Worm (Caenorhabditis elegans) whole organism, young adult: Measurements from ENCODE around the gene sphr-1.

Source experiments
- B0019.2 ChIP-seq: fragments of 200-800 bp; sonication (Bioruptor generic); conservative IDR thresholded peaks from 2 replicates; pipeline ENCODE4 v1.3.6; 2022; ENCODE audit warnings: missing genetic modification reagents, missing genetic modification characterization, missing compliant biosample characterization
- C06A6.2 ChIP-seq: fragments of 200-800 bp; sonication (Bioruptor generic); conservative IDR thresholded peaks from 2 replicates; pipeline ENCODE4 v1.3.6; 2022; ENCODE audit warnings: missing genetic modification characterization, missing compliant biosample characterization
- C17E4.6 ChIP-seq: fragments of 200-800 bp; sonication (Bioruptor generic); IDR thresholded peaks from 2 replicates; pipeline ENCODE4 v1.3.6; 2022; ENCODE audit warnings: missing genetic modification reagents, missing genetic modification characterization, missing compliant biosample characterization
- F52B5.7 ChIP-seq: sonication (generic microtip); optimal IDR thresholded peaks from 2 replicates; lab custom pipeline; 2016; ENCODE audit warnings: mild to moderate bottlenecking, missing genetic modification characterization, missing compliant biosample characterization
- F57C9.4 ChIP-seq: sonication (generic microtip); optimal IDR thresholded peaks from 2 replicates; lab custom pipeline; 2017; ENCODE audit warnings: mild to moderate bottlenecking, missing genetic modification characterization, missing compliant biosample characterization
- K12H6.12 ChIP-seq: fragments of 200-800 bp; sonication (Bioruptor generic); optimal IDR thresholded peaks from 2 replicates; lab custom pipeline; 2018; ENCODE audit warnings: mild to moderate bottlenecking, missing genetic modification characterization, missing compliant biosample characterization
- T07F8.4 ChIP-seq: sonication (generic microtip); optimal IDR thresholded peaks from 2 replicates; lab custom pipeline; 2016; ENCODE audit warnings: mild to moderate bottlenecking, missing genetic modification characterization, moderate library complexity, missing compliant biosample characterization
- Y53F4B.3 ChIP-seq: fragments of 200-800 bp; sonication (Bioruptor generic); IDR thresholded peaks from 2 replicates; pipeline ENCODE4 v1.3.6; 2022; ENCODE audit warnings: missing genetic modification reagents, missing genetic modification characterization, missing compliant biosample characterization
- Y67H2A.10 ChIP-seq: fragments of 200-800 bp; sonication (Bioruptor generic); conservative IDR thresholded peaks from 2 replicates; pipeline ENCODE4 v1.3.6; 2022; ENCODE audit warnings: missing genetic modification reagents, missing genetic modification characterization, missing compliant biosample characterization
- Y79H2A.3 ChIP-seq: fragments of 200-800 bp; sonication (Bioruptor generic); conservative IDR thresholded peaks from 2 replicates; pipeline ENCODE4 v1.3.6; 2022; ENCODE audit warnings: missing genetic modification reagents, missing genetic modification characterization, missing compliant biosample characterization
- Y95B8A.8 ChIP-seq: fragments of 200-800 bp; sonication (Bioruptor generic); IDR thresholded peaks from 2 replicates; pipeline ENCODE4 v1.3.6; 2022; ENCODE audit warnings: missing genetic modification reagents, missing genetic modification characterization, missing compliant biosample characterization
- aptf-2 ChIP-seq: fragments of 200-800 bp; sonication (Bioruptor generic); conservative IDR thresholded peaks from 2 replicates; pipeline ENCODE4 v1.3.6; 2022; ENCODE audit warnings: missing genetic modification reagents, missing genetic modification characterization, missing compliant biosample characterization
- aptf-3 ChIP-seq: fragments of 200-800 bp; sonication (Bioruptor generic); IDR thresholded peaks from 2 replicates; pipeline ENCODE4 v1.3.6; 2022; ENCODE audit warnings: missing genetic modification characterization, missing compliant biosample characterization
- attf-6 ChIP-seq: fragments of 200-800 bp; sonication (Bioruptor generic); IDR thresholded peaks from 2 replicates; pipeline ENCODE4 v1.3.6; 2022; ENCODE audit warnings: missing genetic modification reagents, missing genetic modification characterization, missing compliant biosample characterization
- bed-1 ChIP-seq: fragments of 200-800 bp; sonication (Bioruptor generic); IDR thresholded peaks from 2 replicates; pipeline ENCODE4 v1.3.6; 2022; ENCODE audit warnings: missing genetic modification reagents, missing genetic modification characterization, missing compliant biosample characterization
- ccch-3 ChIP-seq: fragments of 200-800 bp; sonication (Bioruptor generic); optimal IDR thresholded peaks from 2 replicates; lab custom pipeline; 2018; ENCODE audit warnings: mild to moderate bottlenecking, missing genetic modification characterization, missing compliant biosample characterization
- cebp-1 ChIP-seq, 2 experiments: fragments of 200-800 bp in 1 of 2; sonication (Bioruptor generic) in 1 of 2; sonication (generic microtip) in 1 of 2; IDR thresholded peaks in 1 of 2; optimal IDR thresholded peaks in 1 of 2; 2 replicates each; pipeline versions ENCODE4 v1.3.6 to Lab custom; 2017 to 2022; ENCODE audit warnings: missing compliant biosample characterization in 2 of 2, missing genetic modification characterization in 2 of 2, mild to moderate bottlenecking in 1 of 2, missing genetic modification reagents in 1 of 2, moderate library complexity in 1 of 2
- dpl-1 ChIP-seq: fragments of 150-350 bp; optimal IDR thresholded peaks from 2 replicates; lab custom pipeline; 2014; ENCODE audit warnings: missing biosample characterization, missing genetic modification reagents, missing genetic modification characterization
- egrh-3 ChIP-seq: fragments of 200-800 bp; sonication (Bioruptor generic); IDR thresholded peaks from 2 replicates; pipeline ENCODE4 v1.3.6; 2022; ENCODE audit warnings: missing genetic modification reagents, missing genetic modification characterization, missing compliant biosample characterization
- ekl-4 ChIP-seq: fragments of 200-800 bp; sonication (Bioruptor generic); IDR thresholded peaks from 2 replicates; pipeline ENCODE4 v1.3.6; 2022; ENCODE audit warnings: missing genetic modification reagents, missing genetic modification characterization, missing compliant biosample characterization
- ets-4 ChIP-seq: fragments of 200-800 bp; sonication (Bioruptor generic); optimal IDR thresholded peaks from 2 replicates; lab custom pipeline; 2018; ENCODE audit warnings: mild to moderate bottlenecking, missing genetic modification characterization, missing compliant biosample characterization
- hlh-12 ChIP-seq: sonication (generic microtip); optimal IDR thresholded peaks from 2 replicates; lab custom pipeline; 2016; ENCODE audit warnings: missing genetic modification characterization, missing compliant biosample characterization
- hlh-26 ChIP-seq: fragments of 200-800 bp; sonication (Bioruptor generic); conservative IDR thresholded peaks from 2 replicates; pipeline ENCODE4 v1.3.6; 2022; ENCODE audit warnings: missing genetic modification reagents, missing genetic modification characterization, missing compliant biosample characterization
- hsf-1 ChIP-seq: fragments of 200-800 bp; sonication (Bioruptor generic); IDR thresholded peaks from 2 replicates; pipeline ENCODE4 v1.3.6; 2022; ENCODE audit warnings: missing genetic modification reagents, missing genetic modification characterization, missing compliant biosample characterization
- let-526 ChIP-seq: fragments of 200-800 bp; sonication (Bioruptor generic); IDR thresholded peaks from 2 replicates; pipeline ENCODE4 v1.3.6; 2022; ENCODE audit warnings: missing genetic modification reagents, missing genetic modification characterization, missing compliant biosample characterization
- lin-26 ChIP-seq: fragments of 200-800 bp; sonication (Bioruptor generic); IDR thresholded peaks from 2 replicates; pipeline ENCODE4 v1.3.6; 2022; ENCODE audit warnings: missing genetic modification reagents, missing genetic modification characterization, missing compliant biosample characterization
- lin-35 ChIP-seq, 3 experiments: fragments of 150-350 bp in 2 of 3; sonication (generic microtip) in 1 of 3; optimal IDR thresholded peaks; 2 replicates each; lab custom pipeline; 2014 to 2018; ENCODE audit warnings: missing biosample characterization in 3 of 3, missing genetic modification characterization in 3 of 3, missing genetic modification reagents in 3 of 3
- lin-54 ChIP-seq: fragments of 200-800 bp; sonication (Bioruptor generic); optimal IDR thresholded peaks from 2 replicates; lab custom pipeline; 2018; ENCODE audit warnings: mild to moderate bottlenecking, missing genetic modification characterization, missing compliant biosample characterization
- lir-1 ChIP-seq: fragments of 200-800 bp; sonication (Bioruptor generic); conservative IDR thresholded peaks from 2 replicates; pipeline ENCODE4 v1.3.6; 2022; ENCODE audit warnings: missing genetic modification reagents, missing genetic modification characterization, missing compliant biosample characterization
- madf-6 ChIP-seq: fragments of 200-800 bp; sonication (Bioruptor generic); IDR thresholded peaks from 2 replicates; pipeline ENCODE4 v1.3.6; 2022; ENCODE audit warnings: missing genetic modification reagents, missing genetic modification characterization, missing compliant biosample characterization
- madf-8 ChIP-seq: fragments of 200-800 bp; sonication (Bioruptor generic); conservative IDR thresholded peaks from 2 replicates; pipeline ENCODE4 v1.3.6; 2022; ENCODE audit warnings: missing genetic modification reagents, missing genetic modification characterization, missing compliant biosample characterization
- mes-4 ChIP-seq: sonication (generic microtip); optimal IDR thresholded peaks from 2 replicates; lab custom pipeline; 2016; ENCODE audit warnings: missing genotype, missing genetic modification characterization, missing compliant biosample characterization
- mxl-1 ChIP-seq: sonication (generic microtip); optimal IDR thresholded peaks from 2 replicates; lab custom pipeline; 2016; ENCODE audit warnings: missing genetic modification characterization, missing compliant biosample characterization
- pbrm-1 ChIP-seq: fragments of 200-800 bp; sonication (Bioruptor generic); IDR thresholded peaks from 2 replicates; pipeline ENCODE4 v1.3.6; 2022; ENCODE audit warnings: missing genetic modification reagents, missing genetic modification characterization, missing compliant biosample characterization
- sea-2 ChIP-seq: fragments of 200-800 bp; sonication (Bioruptor generic); IDR thresholded peaks from 2 replicates; pipeline ENCODE4 v1.3.6; 2022; ENCODE audit warnings: missing genetic modification characterization, missing compliant biosample characterization
- tbp1 ChIP-seq: fragments of 200-800 bp; sonication (Bioruptor generic); optimal IDR thresholded peaks from 2 replicates; lab custom pipeline; 2018; ENCODE audit warnings: mild to moderate bottlenecking, missing genetic modification characterization, missing compliant biosample characterization
- xnd-1 ChIP-seq: sonication (generic microtip); optimal IDR thresholded peaks from 2 replicates; lab custom pipeline; 2016; ENCODE audit warnings: missing genotype, missing genetic modification reagents, missing genetic modification characterization, missing compliant biosample characterization
- zfh-2 ChIP-seq: fragments of 200-800 bp; sonication (Bioruptor generic); conservative IDR thresholded peaks from 2 replicates; pipeline ENCODE4 v1.3.6; 2022; ENCODE audit warnings: missing genetic modification reagents, missing genetic modification characterization, missing compliant biosample characterization
- ztf-18 ChIP-seq: sonication (generic microtip); optimal IDR thresholded peaks from 2 replicates; lab custom pipeline; 2016; ENCODE audit warnings: missing genotype, mild to moderate bottlenecking, missing genetic modification characterization, missing compliant biosample characterization
- ztf-25 ChIP-seq: fragments of 200-800 bp; sonication (Bioruptor generic); IDR thresholded peaks from 2 replicates; pipeline ENCODE4 v1.3.6; 2022; ENCODE audit warnings: missing genetic modification reagents, missing genetic modification characterization, missing compliant biosample characterization
- ztf-28 ChIP-seq: fragments of 200-800 bp; sonication (Bioruptor generic); IDR thresholded peaks from 2 replicates; pipeline ENCODE4 v1.3.6; 2022; ENCODE audit warnings: missing genetic modification reagents, missing genetic modification characterization, missing compliant biosample characterization

The sphr-1 gene

ce11 chrV:9157597-9157996, 33.8 kb upstream of the sphr-1 start (continued):
- TF ChIP-seq Y95B8A.8 (GFP tag; lab: Robert Waterston, UW) (no peak), C17E4.6 (GFP tag; lab: Robert Waterston, UW) (no peak)

DNA sequence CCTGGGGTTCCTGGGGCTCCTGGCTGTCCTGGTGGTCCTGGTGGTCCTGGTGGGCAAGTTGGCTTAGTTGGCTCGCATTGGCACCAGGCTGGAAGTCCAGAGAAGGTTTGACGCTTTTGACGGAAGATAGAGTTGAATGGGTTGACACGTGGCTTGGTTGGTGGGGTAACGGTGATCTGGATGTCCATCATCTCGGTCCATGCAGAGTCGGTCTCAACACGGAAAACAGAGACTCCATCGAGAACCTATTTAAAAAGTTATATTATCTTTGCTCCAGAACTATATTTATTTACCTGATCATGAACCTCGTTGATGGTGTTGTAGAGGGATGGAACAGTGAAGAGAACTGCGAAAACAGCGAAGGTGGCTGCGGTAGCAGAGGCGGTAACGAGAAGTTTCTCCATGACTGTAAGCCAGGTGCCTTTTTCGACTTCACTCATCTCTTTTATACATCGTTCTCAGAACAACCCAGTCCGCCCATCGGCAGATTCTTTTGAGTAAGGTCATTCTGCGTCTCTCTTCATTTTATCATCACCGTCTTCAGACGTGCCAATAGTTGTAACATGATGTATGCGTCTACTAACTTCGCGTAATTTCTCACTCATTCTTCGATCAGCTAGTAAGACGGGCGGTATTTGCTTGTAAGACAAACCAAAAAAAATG, 31.1 kb upstream of the sphr-1 start, which contains the start of gene col-144:
Gene col-144, minus strand, starts transcription at position 419 of the 663 bp plus-strand sequence.
- TF ChIP-seq dpl-1 (GFP tag; lab: Kevin White, UChicago) (no peak), madf-6 (GFP tag; lab: Robert Waterston, UW) (no peak), sea-2 (GFP tag; lab: Robert Waterston, UW) (no peak), lin-26 (GFP tag; lab: Robert Waterston, UW) (no peak), hlh-26 (GFP tag; lab: Robert Waterston, UW) (no peak), mes-4 (tag; lab: Kevin White, UChicago) (no peak), lin-54 (no peak), hlh-12 (tag; lab: Kevin White, UChicago) (no peak), xnd-1 (tag; lab: Kevin White, UChicago) (no peak), ets-4 (GFP tag; lab: Kevin White, UChicago) (no peak), F57C9.4 (tag; lab: Kevin White, UChicago) (no peak), F52B5.7 (no peak), tbp1 (GFP tag; lab: Kevin White, UChicago) (no peak), bed-1 (GFP tag; lab: Robert Waterston, UW) (no peak), attf-6 (no peak), T07F8.4 (tag; lab: Kevin White, UChicago) (no peak), ccch-3 (GFP tag; lab: Kevin White, UChicago) (no peak), Y53F4B.3 (GFP tag; lab: Robert Waterston, UW) (no peak)
- TF ChIP-seq, all 124 proteins: peak for 0

ce11 chrV:9162118-9162729, 29.2 kb upstream of the sphr-1 start:
- TF ChIP-seq zfh-2 (GFP tag; lab: Robert Waterston, UW) (peak; percentile 85), egrh-3 (GFP tag; lab: Robert Waterston, UW) (peak; percentile 87), lir-1 (no peak), pbrm-1 (no peak), ztf-28 (GFP tag; lab: Robert Waterston, UW) (0 out of 2 replicates have a peak, but pooled peaks have one; percentile 29)

DNA sequence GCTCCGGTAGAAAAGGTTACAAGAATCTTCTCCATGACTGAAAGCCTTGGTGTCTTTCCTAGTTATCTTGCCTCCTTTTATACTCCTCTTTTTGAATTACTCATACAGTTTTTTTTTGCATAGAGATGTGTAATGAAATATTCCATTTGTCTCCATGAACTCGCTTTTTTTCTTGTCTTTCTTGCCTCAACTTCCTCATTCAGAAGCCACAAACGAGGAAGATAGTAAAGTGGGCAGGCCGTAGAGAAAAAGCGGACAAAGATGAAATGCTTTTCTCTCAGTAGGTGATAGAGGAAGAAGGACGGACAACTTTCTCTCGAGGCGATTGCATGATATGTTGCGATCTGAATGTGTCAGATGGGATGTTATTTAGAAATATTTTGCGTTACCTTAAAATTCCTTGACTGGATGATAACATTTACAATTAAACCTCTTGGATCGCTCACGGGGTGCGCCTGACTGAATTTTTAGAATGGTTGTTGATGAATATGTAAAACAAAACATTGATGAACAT, 28.4 kb upstream of the sphr-1 start, which contains the start of gene col-145:
Gene col-145, minus strand, starts transcription at position 51 of the 514 bp plus-strand sequence.
- TF ChIP-seq B0019.2 = no peak
- no peak for TF ChIP-seq madf-8 (GFP tag; lab: Robert Waterston, UW)
- no peak for TF ChIP-seq Y67H2A.10 (GFP tag; lab: Robert Waterston, UW)
- no peak for TF ChIP-seq aptf-2 (GFP tag; lab: Robert Waterston, UW)
- no peak for TF ChIP-seq cebp-1 (GFP tag; IDR thresholded peaks at IDR 0.05; lab: Robert Waterston, UW)
- TF ChIP-seq cebp-1 (tag; optimal IDR thresholded peaks at IDR 0.05; lab: Kevin White, UChicago) = no peak
- TF ChIP-seq mxl-1 (tag; lab: Kevin White, UChicago) = no peak
- no peak for TF ChIP-seq Y79H2A.3 (GFP tag; lab: Robert Waterston, UW)
- no peak for TF ChIP-seq C06A6.2 (GFP tag; lab: Robert Waterston, UW)
- no peak for TF ChIP-seq hsf-1 (GFP tag; lab: Robert Waterston, UW)
- no peak for TF ChIP-seq ekl-4 (GFP tag; lab: Robert Waterston, UW)
- TF ChIP-seq K12H6.12 (tag; lab: Kevin White, UChicago) = no peak
- no peak for TF ChIP-seq ztf-25
- TF ChIP-seq lin-35 (GFP tag; optimal IDR thresholded peaks at IDR 0.05; lab: Kevin White, UChicago) = no peak
- TF ChIP-seq ztf-18 (tag; lab: Kevin White, UChicago) = no peak
- no peak for TF ChIP-seq let-526
- TF ChIP-seq aptf-3 (GFP tag; lab: Robert Waterston, UW) = no peak
- TF ChIP-seq C17E4.6 (GFP tag; lab: Robert Waterston, UW) = no peak
